Worm (Caenorhabditis elegans) whole organism, young adult: Measurements from ENCODE around the gene C23G10.11.

Experiments used
- B0261.1 ChIP-seq: sonication (generic microtip); optimal IDR thresholded peaks from 2 replicates; lab custom pipeline; 2016; ENCODE audit warnings: mild to moderate bottlenecking, missing genetic modification characterization, moderate library complexity, missing compliant biosample characterization
- B0336.3 ChIP-seq: fragments of 200-800 bp; sonication (Bioruptor generic); IDR thresholded peaks from 2 replicates; pipeline ENCODE4 v1.3.6; 2022; ENCODE audit warnings: missing genetic modification characterization, missing compliant biosample characterization
- C17E4.6 ChIP-seq: fragments of 200-800 bp; sonication (Bioruptor generic); IDR thresholded peaks from 2 replicates; pipeline ENCODE4 v1.3.6; 2022; ENCODE audit warnings: missing genetic modification reagents, missing genetic modification characterization, missing compliant biosample characterization
- F10E7.11 ChIP-seq: sonication (generic microtip); optimal IDR thresholded peaks from 2 replicates; lab custom pipeline; 2017; ENCODE audit warnings: mild to moderate bottlenecking, missing genetic modification characterization, moderate library complexity, missing compliant biosample characterization
- F33H1.4 ChIP-seq: fragments of 200-800 bp; sonication (Bioruptor generic); IDR thresholded peaks from 2 replicates; pipeline ENCODE4 v1.3.6; 2022; ENCODE audit warnings: missing genetic modification reagents, missing genetic modification characterization, missing compliant biosample characterization
- F49E8.2 ChIP-seq: sonication (generic microtip); optimal IDR thresholded peaks from 3 replicates; lab custom pipeline; 2017; ENCODE audit warnings: missing genetic modification characterization, mild to moderate bottlenecking, missing compliant biosample characterization, antibody characterized with exemption, moderate library complexity; ENCODE audit not compliant: insufficient read depth
- F55B11.4 ChIP-seq: sonication (generic microtip); optimal IDR thresholded peaks from 2 replicates; lab custom pipeline; 2016; ENCODE audit warnings: missing compliant biosample characterization, missing genetic modification characterization, borderline replicate concordance; ENCODE audit not compliant: insufficient read depth
- ama-1 ChIP-seq, 3 experiments: fragments of 150-350 bp in 1 of 3; sonication (generic microtip) in 2 of 3; optimal IDR thresholded peaks; 2 replicates each; lab custom pipeline; 2014 to 2018; ENCODE audit warnings: missing biosample characterization in 2 of 3, missing genetic modification characterization in 2 of 3, missing genetic modification reagents in 2 of 3
- aptf-2 ChIP-seq: fragments of 200-800 bp; sonication (Bioruptor generic); conservative IDR thresholded peaks from 2 replicates; pipeline ENCODE4 v1.3.6; 2022; ENCODE audit warnings: missing genetic modification reagents, missing genetic modification characterization, missing compliant biosample characterization
- atf-7 ChIP-seq: sonication (generic microtip); optimal IDR thresholded peaks from 2 replicates; lab custom pipeline; 2017; ENCODE audit warnings: mild to moderate bottlenecking, missing genetic modification characterization, missing compliant biosample characterization
- athp-1 ChIP-seq: sonication (generic microtip); optimal IDR thresholded peaks from 2 replicates; lab custom pipeline; 2017; ENCODE audit warnings: mild to moderate bottlenecking, missing genetic modification characterization, missing compliant biosample characterization
- attf-6 ChIP-seq: fragments of 200-800 bp; sonication (Bioruptor generic); IDR thresholded peaks from 2 replicates; pipeline ENCODE4 v1.3.6; 2022; ENCODE audit warnings: missing genetic modification reagents, missing genetic modification characterization, missing compliant biosample characterization
- ceh-100 ChIP-seq: fragments of 200-800 bp; sonication (Bioruptor generic); IDR thresholded peaks from 2 replicates; pipeline ENCODE4 v1.3.6; 2022; ENCODE audit warnings: missing genetic modification reagents, missing genetic modification characterization, missing compliant biosample characterization
- ceh-91 ChIP-seq: fragments of 200-800 bp; sonication (Bioruptor generic); IDR thresholded peaks from 2 replicates; pipeline ENCODE4 v1.3.6; 2022; ENCODE audit warnings: missing genetic modification reagents, missing genetic modification characterization, missing compliant biosample characterization
- die-1 ChIP-seq: sonication (generic microtip); optimal IDR thresholded peaks from 2 replicates; lab custom pipeline; 2016; ENCODE audit warnings: missing genotype, mild to moderate bottlenecking, missing genetic modification characterization, missing compliant biosample characterization
- egl-44 ChIP-seq: fragments of 200-800 bp; sonication (Bioruptor generic); IDR thresholded peaks from 2 replicates; pipeline ENCODE4 v1.3.6; 2022; ENCODE audit warnings: missing genetic modification reagents, missing genetic modification characterization, missing compliant biosample characterization
- egrh-3 ChIP-seq: fragments of 200-800 bp; sonication (Bioruptor generic); IDR thresholded peaks from 2 replicates; pipeline ENCODE4 v1.3.6; 2022; ENCODE audit warnings: missing genetic modification reagents, missing genetic modification characterization, missing compliant biosample characterization
- him-1 ChIP-seq: sonication (generic microtip); optimal IDR thresholded peaks from 2 replicates; lab custom pipeline; 2016; ENCODE audit warnings: missing genotype, missing genetic modification reagents, missing genetic modification characterization, missing compliant biosample characterization
- hlh-26 ChIP-seq: fragments of 200-800 bp; sonication (Bioruptor generic); conservative IDR thresholded peaks from 2 replicates; pipeline ENCODE4 v1.3.6; 2022; ENCODE audit warnings: missing genetic modification reagents, missing genetic modification characterization, missing compliant biosample characterization
- hmg-1.2 ChIP-seq: fragments of 200-800 bp; sonication (Bioruptor generic); IDR thresholded peaks from 2 replicates; pipeline ENCODE4 v1.3.6; 2022; ENCODE audit warnings: missing genetic modification reagents, missing genetic modification characterization, missing compliant biosample characterization
- hrde-1 ChIP-seq: sonication (generic microtip); optimal IDR thresholded peaks from 2 replicates; lab custom pipeline; 2016; ENCODE audit warnings: missing genetic modification characterization, mild to moderate bottlenecking, missing compliant biosample characterization, moderate library complexity, missing genotype, missing genetic modification reagents, borderline replicate concordance
- let-607 ChIP-seq, 2 experiments: fragments of 200-800 bp in 1 of 2; sonication (Bioruptor generic) in 1 of 2; sonication (generic microtip) in 1 of 2; optimal IDR thresholded peaks; 2 replicates each; lab custom pipeline; 2016 to 2018; ENCODE audit warnings: mild to moderate bottlenecking in 2 of 2, missing compliant biosample characterization in 2 of 2, missing genetic modification characterization in 2 of 2, moderate library complexity in 2 of 2, missing genotype in 1 of 2
- lin-26 ChIP-seq: fragments of 200-800 bp; sonication (Bioruptor generic); IDR thresholded peaks from 2 replicates; pipeline ENCODE4 v1.3.6; 2022; ENCODE audit warnings: missing genetic modification reagents, missing genetic modification characterization, missing compliant biosample characterization
- lin-35 ChIP-seq, 3 experiments: fragments of 150-350 bp in 2 of 3; sonication (generic microtip) in 1 of 3; optimal IDR thresholded peaks; 2 replicates each; lab custom pipeline; 2014 to 2018; ENCODE audit warnings: missing biosample characterization in 3 of 3, missing genetic modification characterization in 3 of 3, missing genetic modification reagents in 3 of 3
- lsl-1 ChIP-seq: fragments of 200-800 bp; sonication (Bioruptor generic); optimal IDR thresholded peaks from 2 replicates; lab custom pipeline; 2018; ENCODE audit warnings: mild to moderate bottlenecking, missing genetic modification characterization, moderate library complexity, missing compliant biosample characterization
- mel-28 ChIP-seq: sonication (generic microtip); optimal IDR thresholded peaks from 2 replicates; lab custom pipeline; 2016; ENCODE audit warnings: borderline replicate concordance, mild to moderate bottlenecking, missing genetic modification characterization, missing compliant biosample characterization
- nfya-2 ChIP-seq: fragments of 200-800 bp; sonication (Bioruptor generic); IDR thresholded peaks from 2 replicates; pipeline ENCODE4 v1.3.6; 2022; ENCODE audit warnings: missing genetic modification reagents, missing genetic modification characterization, missing compliant biosample characterization
- nhr-27 ChIP-seq: fragments of 200-800 bp; sonication (Bioruptor generic); optimal IDR thresholded peaks from 2 replicates; lab custom pipeline; 2018; ENCODE audit warnings: mild to moderate bottlenecking, missing genetic modification characterization, moderate library complexity, missing compliant biosample characterization
- rcor-1 ChIP-seq: fragments of 200-800 bp; sonication (Bioruptor generic); IDR thresholded peaks from 2 replicates; pipeline ENCODE4 v1.3.6; 2022; ENCODE audit warnings: missing genetic modification reagents, missing genetic modification characterization, missing compliant biosample characterization
- rec-8 ChIP-seq, 2 experiments: sonication (generic microtip); optimal IDR thresholded peaks; 2 replicates each; lab custom pipeline; 2016; ENCODE audit warnings: mild to moderate bottlenecking in 2 of 2, missing genetic modification characterization in 2 of 2, missing genetic modification reagents in 2 of 2, missing genotype in 2 of 2, missing biosample characterization in 1 of 2, missing compliant biosample characterization in 1 of 2, moderate library complexity in 1 of 2
- rpc-1 ChIP-seq, 2 experiments: fragments of 150-350 bp in 1 of 2; sonication (generic microtip) in 1 of 2; optimal IDR thresholded peaks; 2 replicates each; lab custom pipeline; 2014 to 2018; ENCODE audit warnings: missing biosample characterization in 1 of 2, missing genetic modification characterization in 1 of 2, missing genetic modification reagents in 1 of 2, missing genotype in 1 of 2
- sea-2 ChIP-seq: fragments of 200-800 bp; sonication (Bioruptor generic); IDR thresholded peaks from 2 replicates; pipeline ENCODE4 v1.3.6; 2022; ENCODE audit warnings: missing genetic modification characterization, missing compliant biosample characterization
- snpc-1.1 ChIP-seq: sonication (generic microtip); optimal IDR thresholded peaks from 2 replicates; lab custom pipeline; 2017; ENCODE audit warnings: missing genetic modification characterization, mild to moderate bottlenecking, missing compliant biosample characterization, antibody characterized with exemption, moderate library complexity, missing genotype, missing genetic modification reagents; ENCODE audit not compliant: insufficient read depth
- snpc-1.3 ChIP-seq: sonication (generic microtip); optimal IDR thresholded peaks from 2 replicates; lab custom pipeline; 2017; ENCODE audit warnings: missing genetic modification characterization, mild to moderate bottlenecking, missing compliant biosample characterization, antibody characterized with exemption, moderate library complexity, missing genotype, missing genetic modification reagents; ENCODE audit not compliant: insufficient read depth
- snpc-4 ChIP-seq, 5 experiments: fragments of 150-350 bp in 1 of 5; sonication (generic microtip) in 4 of 5; optimal IDR thresholded peaks; 2 replicates each; lab custom pipeline; 2014 to 2018; ENCODE audit warnings: missing genetic modification characterization in 5 of 5, missing biosample characterization in 3 of 5, antibody characterized with exemption in 2 of 5, mild to moderate bottlenecking in 2 of 5, missing compliant biosample characterization in 2 of 5, missing genotype in 2 of 5, moderate library complexity in 2 of 5, missing genetic modification reagents in 1 of 5
- tbp1 ChIP-seq: fragments of 200-800 bp; sonication (Bioruptor generic); optimal IDR thresholded peaks from 2 replicates; lab custom pipeline; 2018; ENCODE audit warnings: mild to moderate bottlenecking, missing genetic modification characterization, missing compliant biosample characterization
- tbx-9 ChIP-seq: sonication (generic microtip); optimal IDR thresholded peaks from 2 replicates; lab custom pipeline; 2016; ENCODE audit warnings: borderline replicate concordance, missing genetic modification characterization, inconsistent platforms, missing compliant biosample characterization
- tlf-1 ChIP-seq: fragments of 200-800 bp; sonication (Bioruptor generic); optimal IDR thresholded peaks from 2 replicates; lab custom pipeline; 2018; ENCODE audit warnings: mild to moderate bottlenecking, missing genetic modification characterization, missing compliant biosample characterization
- zim-3 ChIP-seq: sonication (generic microtip); optimal IDR thresholded peaks from 2 replicates; lab custom pipeline; 2017; ENCODE audit warnings: mild to moderate bottlenecking, missing genetic modification characterization, moderate library complexity, missing compliant biosample characterization
- ztf-6 ChIP-seq: fragments of 200-800 bp; sonication (Bioruptor generic); IDR thresholded peaks from 2 replicates; pipeline ENCODE4 v1.3.6; 2022; ENCODE audit warnings: missing genetic modification reagents, missing genetic modification characterization, missing compliant biosample characterization

Gene C23G10.11

DNA sequence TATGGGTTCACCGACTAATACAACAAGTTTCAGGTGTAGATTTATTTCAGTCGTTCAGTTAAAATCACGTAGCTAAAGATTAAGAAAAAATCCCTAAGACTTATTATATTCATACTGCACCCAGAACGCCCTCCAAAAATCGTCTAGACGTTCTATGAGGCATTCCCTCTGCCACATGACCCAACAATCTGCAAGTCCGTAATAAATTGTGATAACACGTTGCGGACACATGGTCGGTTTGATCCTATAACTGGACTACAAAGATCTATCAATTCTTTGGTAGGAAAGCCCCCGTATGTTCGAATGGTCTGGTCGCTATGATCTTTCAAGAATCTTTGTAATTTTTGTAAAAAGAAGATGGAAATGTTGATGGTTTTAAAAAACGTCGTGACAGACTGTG lies 567 bp upstream of the C23G10.11 start:
- TF ChIP-seq C17E4.6 (GFP tag; lab: Robert Waterston, UW) = no peak
- TF ChIP-seq F10E7.11 (tag; lab: Kevin White, UChicago) = no peak
- no peak for TF ChIP-seq atf-7 (tag; lab: Kevin White, UChicago)
- no peak for TF ChIP-seq die-1 (tag; lab: Kevin White, UChicago)
- no peak for TF ChIP-seq tbx-9 (tag; lab: Kevin White, UChicago)
- TF ChIP-seq hmg-1.2 (GFP tag; lab: Robert Waterston, UW) = no peak
- no peak for TF ChIP-seq ceh-100 (GFP tag; lab: Robert Waterston, UW)
- TF ChIP-seq B0261.1 = no peak
- TF ChIP-seq zim-3 (tag; lab: Kevin White, UChicago) = no peak
- TF ChIP-seq, all 124 proteins: peak for 0

DNA sequence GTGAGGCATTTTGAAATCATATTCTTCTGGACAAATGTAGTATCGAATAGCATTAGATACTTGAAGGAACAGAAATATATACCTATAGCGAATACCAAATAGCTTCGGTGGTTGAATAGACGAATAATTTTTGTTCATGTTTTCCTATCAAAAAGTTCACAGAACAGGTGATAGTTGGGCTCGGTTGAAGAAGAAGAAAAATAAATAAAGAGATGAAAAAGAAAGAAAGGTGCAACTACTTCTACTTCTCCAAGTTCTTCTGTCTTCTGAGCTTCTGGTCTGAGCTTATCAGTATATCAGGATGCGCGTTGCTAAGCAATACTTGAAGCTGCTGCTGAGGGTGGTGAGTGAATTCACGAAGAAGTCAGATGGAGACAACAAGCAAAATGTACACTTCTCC lies 1.5 kb downstream of the C23G10.11 start, which contains the start of gene C23G10.10:
TSS of gene C23G10.10 (minus strand) at position 101 of the 400 bp plus-strand sequence.
- TF ChIP-seq egl-44 (GFP tag; lab: Robert Waterston, UW) (no peak), F10E7.11 (tag; lab: Kevin White, UChicago) (no peak)

DNA sequence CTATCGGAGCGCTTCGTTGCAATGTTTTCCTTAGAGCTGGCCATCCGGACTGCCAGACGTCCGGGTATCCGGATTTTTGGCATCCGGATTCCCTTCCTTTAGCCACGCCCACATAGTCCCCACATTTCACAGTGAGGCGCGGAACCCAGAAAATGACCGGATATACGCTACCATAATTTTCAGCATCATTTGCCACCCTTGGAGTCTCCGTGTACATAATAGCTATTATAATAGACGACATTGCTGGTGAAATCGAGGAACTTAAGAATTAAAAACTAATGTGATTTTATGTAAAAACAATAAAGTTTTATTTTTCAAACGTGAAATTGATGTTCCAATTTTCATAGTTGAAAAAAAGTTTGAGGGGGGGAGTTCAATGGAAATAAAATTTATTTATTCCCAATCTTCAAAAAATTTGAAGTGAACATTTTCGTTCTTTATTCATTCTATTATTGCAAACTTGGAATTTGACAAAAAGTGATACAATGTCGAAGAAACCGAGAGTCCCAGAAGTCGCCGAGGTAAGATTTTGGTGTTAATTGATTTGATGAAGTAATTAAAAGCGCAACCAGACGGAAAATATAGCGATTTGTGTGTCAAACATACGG lies 5.1 kb downstream of the C23G10.11 start:
- no peak for TF ChIP-seq rpc-1 (optimal IDR thresholded peaks at IDR 0.05; lab: Kevin White, UChicago)
- peak; percentile 7 for TF ChIP-seq rpc-1 (tag; optimal IDR thresholded peaks at IDR 0.05; lab: Kevin White, UChicago)
- peak; percentile 62 for TF ChIP-seq lsl-1 (GFP tag; lab: Kevin White, UChicago)
- TF ChIP-seq mel-28 (tag; lab: Kevin White, UChicago) = no peak
- TF ChIP-seq F33H1.4 (GFP tag; lab: Robert Waterston, UW) = peak; percentile 35; the same call in 1 of the 2 replicates
- no peak for TF ChIP-seq ztf-6 (GFP tag; lab: Robert Waterston, UW)
- no peak for TF ChIP-seq ama-1 (optimal IDR thresholded peaks at IDR 0.05; lab: Kevin White, UChicago)
- TF ChIP-seq ama-1 (GFP tag; optimal IDR thresholded peaks at IDR 0.05; lab: Kevin White, UChicago) = peak in 1 of 2 experiments; percentile 35
- peak in 1 of 2 experiments; percentile 27 for TF ChIP-seq rec-8 (tag; optimal IDR thresholded peaks at IDR 0.05; lab: Kevin White, UChicago)
- TF ChIP-seq him-1 (tag; lab: Kevin White, UChicago) = peak; percentile 73
- peak; percentile 34 for TF ChIP-seq tlf-1 (GFP tag; lab: Kevin White, UChicago)
- TF ChIP-seq athp-1 = peak; percentile 64
- peak; percentile 85; the same call in 1 of the 2 replicates for TF ChIP-seq attf-6 (GFP tag; lab: Robert Waterston, UW)
- peak; percentile 85 for TF ChIP-seq hrde-1 (tag; lab: Kevin White, UChicago)
- TF ChIP-seq egrh-3 (GFP tag; lab: Robert Waterston, UW) = no peak
- peak; percentile 66; the same call in 1 of the 2 replicates for TF ChIP-seq lin-26
- TF ChIP-seq nfya-2 (GFP tag; lab: Robert Waterston, UW) = 0 out of 2 replicates have a peak, but pooled peaks have one; percentile 36
- peak; percentile 83 for TF ChIP-seq F49E8.2 (tag; lab: Kevin White, UChicago)
- TF ChIP-seq ceh-91 = no peak
- peak; percentile 73 for TF ChIP-seq tbp1
- TF ChIP-seq B0261.1 = peak; percentile 4
- no peak for TF ChIP-seq sea-2 (GFP tag; lab: Robert Waterston, UW)
- TF ChIP-seq snpc-1.1 (tag; lab: Kevin White, UChicago) = peak; percentile 97
- no peak for TF ChIP-seq hlh-26 (GFP tag; lab: Robert Waterston, UW)
- TF ChIP-seq rcor-1 (GFP tag; lab: Robert Waterston, UW) = 0 out of 2 replicates have a peak, but pooled peaks have one; percentile 40
- no peak for TF ChIP-seq F55B11.4 (tag; lab: Kevin White, UChicago)
- no peak for TF ChIP-seq lin-35 (GFP tag; optimal IDR thresholded peaks at IDR 0.05; lab: Kevin White, UChicago)
- TF ChIP-seq B0336.3 (GFP tag; lab: Robert Waterston, UW) = peak; percentile 63
- TF ChIP-seq aptf-2 (GFP tag; lab: Robert Waterston, UW) = no peak
- TF ChIP-seq nhr-27 (tag; lab: Kevin White, UChicago) = no peak
- TF ChIP-seq snpc-1.3 (tag; lab: Kevin White, UChicago) = peak; percentile 71
- peak; percentile 90 for TF ChIP-seq snpc-4 (GFP tag; optimal IDR thresholded peaks at IDR 0.05; lab: Kevin White, UChicago)
- peak; percentile 85 to 93 (median 90) for TF ChIP-seq snpc-4 (tag; optimal IDR thresholded peaks at IDR 0.05; lab: Kevin White, UChicago)
- no peak for TF ChIP-seq let-607 (tag; optimal IDR thresholded peaks at IDR 0.05; lab: Kevin White, UChicago)
